Fruit fly (Drosophila melanogaster): ENCODE results near the gene cas.

DNA sequence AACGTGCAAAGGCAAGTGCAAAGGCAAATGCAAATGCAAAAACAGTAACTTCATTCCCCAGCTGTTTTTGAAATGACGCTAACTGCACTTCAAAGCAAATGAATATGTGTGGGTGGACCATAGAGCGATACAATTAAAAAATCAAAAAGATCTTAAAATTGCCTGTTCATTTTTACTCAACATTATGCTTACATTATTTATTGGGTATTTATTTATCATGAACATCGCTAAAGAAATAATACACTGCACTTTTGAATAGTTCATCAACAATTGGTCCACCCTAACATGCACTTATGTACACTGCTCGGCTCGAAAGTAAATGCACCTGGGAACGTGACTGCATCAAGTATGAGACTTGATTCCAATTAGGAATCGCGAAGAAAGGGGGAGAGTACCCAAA lies 22.1 kb downstream of the cas start:
- peak; percentile 2 for TF ChIP-seq tj (GFP tag; optimal IDR thresholded peaks at IDR 0.05)
- TF ChIP-seq ovo (GFP tag; optimal IDR thresholded peaks at IDR 0.05) = peak; percentile 28
- TF ChIP-seq cic (GFP tag; optimal IDR thresholded peaks at IDR 0.05) = no peak
